Worm (Caenorhabditis elegans): Measurements from ENCODE around the gene ugt-18.

Gene ugt-18

ce11 chrV:12869948-12870347, 49.9 kb downstream of the ugt-18 start, which contains the start of gene T07F10.3 (continued):
- TF ChIP-seq nhr-19 (GFP tag; conservative IDR thresholded peaks at IDR 0.05) (peak; percentile 95), egl-27 (tag; optimal IDR thresholded peaks at IDR 0.05) (no peak), hpl-2 (GFP tag; optimal IDR thresholded peaks at IDR 0.05) (no peak), nhr-47 (tag; optimal IDR thresholded peaks at IDR 0.05) (peak; percentile 98), snpc-4 (tag; optimal IDR thresholded peaks at IDR 0.05) (peak; percentile 78), sptf-1 (tag; optimal IDR thresholded peaks at IDR 0.05) (no peak), unc-30 (tag; optimal IDR thresholded peaks at IDR 0.05) (no peak), fkh-10 (GFP tag; optimal IDR thresholded peaks at IDR 0.05) (peak; percentile 8), lir-3 (tag; optimal IDR thresholded peaks at IDR 0.05; ENCODE audit: poor library complexity) (peak; percentile 99), nhr-84 (tag; optimal IDR thresholded peaks at IDR 0.05) (no peak), alr-1 (tag; optimal IDR thresholded peaks at IDR 0.05; ENCODE audit: borderline replicate concordance) (no peak), elt-2 (tag; optimal IDR thresholded peaks at IDR 0.05) (peak; percentile 92), C16A3.4 (tag; optimal IDR thresholded peaks at IDR 0.05) (peak; percentile 77), ztf-4 (tag; optimal IDR thresholded peaks at IDR 0.05) (peak; percentile 42), jun-1 (tag; optimal IDR thresholded peaks at IDR 0.05) (peak; percentile 73), elt-3 (tag; optimal IDR thresholded peaks at IDR 0.05) (peak in 2 of 6 experiments; percentile 60 to 69), zip-4 (GFP tag; optimal IDR thresholded peaks at IDR 0.05) (peak; percentile 90), vab-15 (tag; optimal IDR thresholded peaks at IDR 0.05) (peak; percentile 86), unc-62 (GFP tag; optimal IDR thresholded peaks at IDR 0.05) (no peak), C34B4.2 (tag; optimal IDR thresholded peaks at IDR 0.05) (no peak), fos-1 (tag; optimal IDR thresholded peaks at IDR 0.05) (peak; percentile 67), nhr-85 (tag) (peak; percentile 99), ceh-82 (tag; optimal IDR thresholded peaks at IDR 0.05) (peak; percentile 85 to 92 (median 91)), nhr-77 (tag; optimal IDR thresholded peaks at IDR 0.05) (peak; percentile 46), swsn-7 (tag; optimal IDR thresholded peaks at IDR 0.05) (peak; percentile 95), ets-5 (GFP tag; IDR thresholded peaks at IDR 0.05) (no peak), pag-3 (tag; optimal IDR thresholded peaks at IDR 0.05; ENCODE audit: borderline replicate concordance, insufficient read depth) (no peak), sox-4 (tag; optimal IDR thresholded peaks at IDR 0.05) (peak; percentile 97), lin-14 (GFP tag; optimal IDR thresholded peaks at IDR 0.05) (peak; percentile 94), C04F5.9 (tag; optimal IDR thresholded peaks at IDR 0.05) (peak; percentile 95), mab-9 (GFP tag; IDR thresholded peaks at IDR 0.05) (peak; percentile 91)

- peak; percentile 15 for TF ChIP-seq nhr-20 (tag; optimal IDR thresholded peaks at IDR 0.05)
- peak; percentile 38 for TF ChIP-seq lin-14 (GFP tag; optimal IDR thresholded peaks at IDR 0.05)
- TF ChIP-seq fkh-8 (tag; optimal IDR thresholded peaks at IDR 0.05), result no peak
- peak; percentile 60 for TF ChIP-seq nhr-77 (tag; optimal IDR thresholded peaks at IDR 0.05)
- TF ChIP-seq unc-98 (GFP tag; IDR thresholded peaks at IDR 0.05), result no peak
- no peak for TF ChIP-seq jun-1 (tag; optimal IDR thresholded peaks at IDR 0.05)
- TF ChIP-seq unc-62 (GFP tag; optimal IDR thresholded peaks at IDR 0.05), result no peak
Measured at ce11 chrV:12870740-12871139, 50.7 kb downstream of the ugt-18 start.

- no peak for TF ChIP-seq mab-9 (GFP tag; IDR thresholded peaks at IDR 0.05)
- TF ChIP-seq unc-98 (GFP tag; IDR thresholded peaks at IDR 0.05), result no peak
- no peak for TF ChIP-seq C16A3.4 (tag; optimal IDR thresholded peaks at IDR 0.05)
- no peak for TF ChIP-seq lsy-2 (tag; optimal IDR thresholded peaks at IDR 0.05)
- no peak for TF ChIP-seq isw-1 (GFP tag; IDR thresholded peaks at IDR 0.05)
- TF ChIP-seq nhr-71 (tag; optimal IDR thresholded peaks at IDR 0.05), result no peak
- no peak for TF ChIP-seq ceh-82 (tag; optimal IDR thresholded peaks at IDR 0.05)
- TF ChIP-seq xbp-1 (tag; optimal IDR thresholded peaks at IDR 0.05), result no peak
- TF ChIP-seq hlh-4 (tag; optimal IDR thresholded peaks at IDR 0.05), result no peak
- no peak for TF ChIP-seq ceh-88 (GFP tag; IDR thresholded peaks at IDR 0.05)
- no peak for TF ChIP-seq mef-2 (tag; optimal IDR thresholded peaks at IDR 0.05)
- TF ChIP-seq ceh-90 (tag; optimal IDR thresholded peaks at IDR 0.05), result no peak
- no peak for TF ChIP-seq lin-14 (GFP tag; optimal IDR thresholded peaks at IDR 0.05)
Measured at ce11 chrV:12871753-12872152, 51.7 kb downstream of the ugt-18 start, which contains the start of gene bus-19. TSS of gene bus-19 (plus strand) at chrV:12872053.

Measured in whole organism, L1 larva.